Worm (Caenorhabditis elegans) whole organism, midembryonic: ENCODE measurements around the gene T13C2.3.

Source experiments
- T22C8.4 ChIP-seq: fragments of 200-800 bp; sonication (Bioruptor generic); IDR thresholded peaks from 2 replicates; pipeline ENCODE4 v1.3.6; 2022; ENCODE audit warnings: missing genetic modification characterization, missing compliant biosample characterization
- cog-1 ChIP-seq: sonication (generic microtip); optimal IDR thresholded peaks from 2 replicates; lab custom pipeline; 2016; ENCODE audit warnings: missing genetic modification characterization, missing compliant biosample characterization
- flt-1 ChIP-seq: fragments of 200-800 bp; sonication (Bioruptor generic); IDR thresholded peaks from 2 replicates; pipeline ENCODE4 v1.3.6; 2022; ENCODE audit warnings: missing genetic modification characterization, missing compliant biosample characterization
- klf-2 ChIP-seq: fragments of 200-800 bp; sonication (Bioruptor generic); conservative IDR thresholded peaks from 2 replicates; pipeline ENCODE4 v1.3.6; 2022; ENCODE audit warnings: missing genetic modification reagents, missing genetic modification characterization, missing compliant biosample characterization
- med-1 ChIP-seq: sonication (generic microtip); optimal IDR thresholded peaks from 2 replicates; lab custom pipeline; 2017; ENCODE audit warnings: missing genetic modification characterization, mild to moderate bottlenecking, missing compliant biosample characterization, antibody characterized with exemption, missing genetic modification reagents; ENCODE audit not compliant: insufficient read depth
- ref-1 ChIP-seq: fragments of 200-800 bp; sonication (Bioruptor generic); conservative IDR thresholded peaks from 2 replicates; pipeline ENCODE4 v1.3.6; 2022; ENCODE audit warnings: missing genetic modification reagents, missing genetic modification characterization, missing compliant biosample characterization
- tab-1 ChIP-seq: fragments of 200-800 bp; sonication (Bioruptor generic); IDR thresholded peaks from 2 replicates; pipeline ENCODE4 v1.3.6; 2022; ENCODE audit warnings: missing genetic modification characterization, missing compliant biosample characterization
- ztf-23 ChIP-seq: fragments of 200-800 bp; sonication (Bioruptor generic); IDR thresholded peaks from 2 replicates; pipeline ENCODE4 v1.3.6; 2022; ENCODE audit warnings: missing genetic modification reagents, missing genetic modification characterization, missing compliant biosample characterization
- ztf-29 ChIP-seq: fragments of 200-800 bp; sonication (Bioruptor generic); IDR thresholded peaks from 2 replicates; pipeline ENCODE4 v1.3.6; 2022; ENCODE audit warnings: missing genetic modification reagents, missing genetic modification characterization, missing compliant biosample characterization

Gene T13C2.3

DNA sequence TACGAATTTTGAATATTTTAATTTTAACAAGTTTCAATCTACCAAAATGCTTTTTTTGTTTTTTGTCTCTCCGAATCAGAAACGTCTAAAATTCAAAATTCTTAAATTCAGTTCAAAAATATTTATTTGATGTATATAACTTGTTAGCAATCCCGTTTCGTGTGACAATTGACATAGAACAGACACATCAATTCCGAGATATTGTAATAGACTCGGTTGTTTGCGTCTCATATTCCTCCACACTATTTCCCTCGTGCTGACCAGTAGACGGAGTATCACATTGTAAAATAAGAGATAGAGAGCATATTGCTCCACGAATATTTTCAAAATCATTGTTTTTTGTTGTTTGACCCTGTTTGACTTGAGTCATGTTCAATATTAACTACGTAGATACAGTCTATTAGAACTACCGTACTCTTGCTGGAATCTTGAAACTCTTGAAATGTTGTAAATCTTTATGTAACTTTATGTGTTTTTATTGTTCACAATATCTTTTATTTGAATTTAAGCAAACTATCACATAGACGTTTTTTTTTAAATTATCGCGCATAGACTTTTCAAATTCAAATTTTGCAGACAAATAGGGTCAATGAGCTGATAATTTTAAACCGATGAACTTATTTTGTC, at the start of gene T13C2.3:
Gene T13C2.3 (plus strand): TSS at position 577 of the 627 bp plus-strand sequence.
- TF ChIP-seq ztf-23 (GFP tag; lab: Robert Waterston, UW) (no peak), flt-1 (GFP tag; lab: Robert Waterston, UW) (no peak), klf-2 (no peak), tab-1 (no peak), T22C8.4 (GFP tag; lab: Robert Waterston, UW) (no peak), ztf-29 (GFP tag; lab: Robert Waterston, UW) (no peak), med-1 (GFP tag; lab: Kevin White, UChicago) (no peak), ref-1 (GFP tag; lab: Robert Waterston, UW) (no peak)

- TF ChIP-seq med-1 (GFP tag; lab: Kevin White, UChicago) (no peak), tab-1 (0 out of 2 replicates have a peak, but pooled peaks have one; percentile 20), ref-1 (GFP tag; lab: Robert Waterston, UW) (no peak), ztf-23 (GFP tag; lab: Robert Waterston, UW) (no peak), ztf-29 (GFP tag; lab: Robert Waterston, UW) (0 out of 2 replicates have a peak, but pooled peaks have one; percentile 34), T22C8.4 (GFP tag; lab: Robert Waterston, UW) (no peak), cog-1 (tag; lab: Kevin White, UChicago) (peak; percentile 41), flt-1 (GFP tag; lab: Robert Waterston, UW) (peak; percentile 77; the same call in 1 of the 2 replicates), klf-2 (peak; percentile 64; the same call in 1 of the 2 replicates)
Observed at ce11 chrII:6741428-6741827, 47.6 kb upstream of the T13C2.3 start, which contains the start of gene exos-8. Gene exos-8 (plus strand): TSS chrII:6741691.

DNA sequence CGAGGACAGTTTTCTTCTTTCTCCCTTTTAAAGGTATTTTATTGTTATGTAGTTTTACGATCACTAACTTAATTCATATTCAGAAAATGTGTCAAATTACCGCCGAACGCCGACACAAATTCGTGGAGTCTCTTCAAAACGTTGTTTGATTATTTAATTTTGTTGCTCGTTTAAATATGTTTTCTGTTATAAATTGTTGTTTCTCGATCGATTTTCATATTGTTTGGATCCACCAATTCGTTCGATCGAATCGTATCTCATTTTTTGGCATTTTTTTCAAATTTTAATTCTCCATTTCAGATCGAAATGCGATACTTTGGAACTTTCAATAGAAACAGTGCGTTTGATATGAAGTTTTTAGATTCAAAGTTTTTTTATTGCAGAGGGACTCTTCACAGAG, 46.4 kb upstream of the T13C2.3 start, which contains the start of gene F41G3.6:
Gene F41G3.6 (plus strand): TSS at position 301 of the 400 bp plus-strand sequence.
- TF ChIP-seq ztf-23 (GFP tag; lab: Robert Waterston, UW) = no peak
- TF ChIP-seq tab-1 = no peak
- no peak for TF ChIP-seq flt-1 (GFP tag; lab: Robert Waterston, UW)
- no peak for TF ChIP-seq ref-1 (GFP tag; lab: Robert Waterston, UW)
- TF ChIP-seq klf-2 = no peak
- TF ChIP-seq cog-1 (tag; lab: Kevin White, UChicago) = no peak
- no peak for TF ChIP-seq T22C8.4 (GFP tag; lab: Robert Waterston, UW)
- no peak for TF ChIP-seq med-1 (GFP tag; lab: Kevin White, UChicago)
- TF ChIP-seq ztf-29 (GFP tag; lab: Robert Waterston, UW) = no peak

DNA sequence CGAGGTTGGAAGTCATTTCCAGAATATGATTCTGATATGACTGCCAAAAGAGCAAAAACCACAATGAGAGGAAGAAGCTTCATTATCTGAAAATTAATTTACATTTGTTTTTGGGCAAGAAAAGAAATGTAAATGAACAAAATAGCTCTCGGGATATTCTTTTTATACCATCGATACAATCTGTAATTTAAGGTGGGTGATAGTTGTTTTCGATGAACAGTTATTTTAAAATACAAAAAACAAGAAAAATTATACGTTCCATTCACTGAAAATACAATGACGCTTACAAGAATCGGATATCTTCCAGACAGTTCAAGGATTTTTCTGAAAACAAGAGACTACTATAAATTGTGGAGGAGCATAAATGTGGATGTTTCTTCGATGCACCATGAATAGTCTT, 44.4 kb upstream of the T13C2.3 start, which contains the start of gene ins-15:
Gene ins-15 (minus strand): TSS at position 101 of the 400 bp plus-strand sequence.
- TF ChIP-seq ref-1 (GFP tag; lab: Robert Waterston, UW) = no peak
- TF ChIP-seq flt-1 (GFP tag; lab: Robert Waterston, UW) = no peak
- TF ChIP-seq tab-1 = no peak
- TF ChIP-seq T22C8.4 (GFP tag; lab: Robert Waterston, UW) = no peak
- TF ChIP-seq med-1 (GFP tag; lab: Kevin White, UChicago) = no peak
- no peak for TF ChIP-seq ztf-29 (GFP tag; lab: Robert Waterston, UW)
- no peak for TF ChIP-seq cog-1 (tag; lab: Kevin White, UChicago)
- no peak for TF ChIP-seq klf-2
- TF ChIP-seq ztf-23 (GFP tag; lab: Robert Waterston, UW) = no peak

- TF ChIP-seq ztf-29 (GFP tag; lab: Robert Waterston, UW) (no peak), tab-1 (no peak), ref-1 (GFP tag; lab: Robert Waterston, UW) (no peak), T22C8.4 (GFP tag; lab: Robert Waterston, UW) (no peak), ztf-23 (GFP tag; lab: Robert Waterston, UW) (no peak), med-1 (GFP tag; lab: Kevin White, UChicago) (no peak), cog-1 (tag; lab: Kevin White, UChicago) (no peak), klf-2 (no peak), flt-1 (GFP tag; lab: Robert Waterston, UW) (no peak)
Observed at ce11 chrII:6745783-6746182, 43.3 kb upstream of the T13C2.3 start, which contains the start of gene ins-14. Gene ins-14 (minus strand): TSS chrII:6745814.

DNA sequence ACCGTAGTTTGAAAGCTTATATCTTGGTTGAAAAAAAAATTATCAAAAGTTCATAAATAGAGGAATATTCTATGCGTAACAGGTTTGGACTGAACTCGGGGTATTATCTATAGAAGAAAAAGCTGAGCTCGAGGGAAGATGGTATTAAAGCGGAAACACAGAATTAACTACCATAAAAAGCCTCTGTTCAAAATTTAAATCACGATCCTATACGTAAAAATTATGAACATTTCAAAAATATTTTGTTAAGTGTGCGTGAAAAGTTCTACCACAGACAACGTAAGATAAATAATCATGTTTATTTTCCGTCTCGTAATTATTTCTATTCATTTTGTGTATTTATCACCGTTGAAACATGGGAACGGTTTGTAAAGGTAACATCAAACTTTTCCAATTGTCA, 42.6 kb upstream of the T13C2.3 start, which contains the start of gene F41G3.5:
Gene F41G3.5 (plus strand): TSS at position 301 of the 400 bp plus-strand sequence.
- TF ChIP-seq tab-1 = no peak
- no peak for TF ChIP-seq flt-1 (GFP tag; lab: Robert Waterston, UW)
- no peak for TF ChIP-seq ztf-29 (GFP tag; lab: Robert Waterston, UW)
- no peak for TF ChIP-seq cog-1 (tag; lab: Kevin White, UChicago)
- no peak for TF ChIP-seq ztf-23 (GFP tag; lab: Robert Waterston, UW)
- TF ChIP-seq ref-1 (GFP tag; lab: Robert Waterston, UW) = no peak
- TF ChIP-seq T22C8.4 (GFP tag; lab: Robert Waterston, UW) = no peak
- TF ChIP-seq klf-2 = no peak
- TF ChIP-seq med-1 (GFP tag; lab: Kevin White, UChicago) = no peak

- TF ChIP-seq med-1 (GFP tag; lab: Kevin White, UChicago) (no peak), ztf-29 (GFP tag; lab: Robert Waterston, UW) (no peak), tab-1 (no peak), ref-1 (GFP tag; lab: Robert Waterston, UW) (no peak), ztf-23 (GFP tag; lab: Robert Waterston, UW) (no peak), cog-1 (tag; lab: Kevin White, UChicago) (no peak), flt-1 (GFP tag; lab: Robert Waterston, UW) (no peak), klf-2 (no peak), T22C8.4 (GFP tag; lab: Robert Waterston, UW) (no peak)
Observed at ce11 chrII:6749422-6749821, 39.6 kb upstream of the T13C2.3 start, which contains the start of gene F41G3.10. Gene F41G3.10 (minus strand): TSS chrII:6749522.

- TF ChIP-seq ztf-29 (GFP tag; lab: Robert Waterston, UW) = no peak
- no peak for TF ChIP-seq ztf-23 (GFP tag; lab: Robert Waterston, UW)
- no peak for TF ChIP-seq cog-1 (tag; lab: Kevin White, UChicago)
- no peak for TF ChIP-seq flt-1 (GFP tag; lab: Robert Waterston, UW)
- TF ChIP-seq T22C8.4 (GFP tag; lab: Robert Waterston, UW) = no peak
- no peak for TF ChIP-seq tab-1
- TF ChIP-seq ref-1 (GFP tag; lab: Robert Waterston, UW) = no peak
- no peak for TF ChIP-seq klf-2
- TF ChIP-seq med-1 (GFP tag; lab: Kevin White, UChicago) = no peak
Observed at ce11 chrII:6750929-6751328, 38.1 kb upstream of the T13C2.3 start, which contains the start of gene F41G3.20. Gene F41G3.20 (minus strand): TSS chrII:6751029.
